Fruit fly (Drosophila melanogaster): ENCODE results near the gene CG9215.

dm6 chrX:15571939-15572338 is 10.7 kb downstream of the CG9215 start, which contains the start of gene CG15643:
- TF ChIP-seq Myc (optimal IDR thresholded peaks at IDR 0.05): no peak
- TF ChIP-seq h (optimal IDR thresholded peaks at IDR 0.05): no peak
